Worm (Caenorhabditis elegans) whole organism, young adult: ENCODE data around the gene F16F9.1.

Experiments
- B0035.1 ChIP-seq: sonication (generic microtip); optimal IDR thresholded peaks from 2 replicates; lab custom pipeline; 2016; ENCODE audit warnings: missing genetic modification characterization, mild to moderate bottlenecking, missing compliant biosample characterization, missing genotype, missing genetic modification reagents
- B0261.1 ChIP-seq: sonication (generic microtip); optimal IDR thresholded peaks from 2 replicates; lab custom pipeline; 2016; ENCODE audit warnings: mild to moderate bottlenecking, missing genetic modification characterization, moderate library complexity, missing compliant biosample characterization
- C06A6.2 ChIP-seq: fragments of 200-800 bp; sonication (Bioruptor generic); conservative IDR thresholded peaks from 2 replicates; pipeline ENCODE4 v1.3.6; 2022; ENCODE audit warnings: missing genetic modification characterization, missing compliant biosample characterization
- F22D6.2 ChIP-seq: sonication (generic microtip); optimal IDR thresholded peaks from 2 replicates; lab custom pipeline; 2016; ENCODE audit warnings: mild to moderate bottlenecking, missing genetic modification characterization, missing compliant biosample characterization
- F23B12.7 ChIP-seq: sonication (generic microtip); optimal IDR thresholded peaks from 2 replicates; lab custom pipeline; 2017; ENCODE audit warnings: missing genetic modification characterization, mild to moderate bottlenecking, missing compliant biosample characterization, antibody characterized with exemption, moderate library complexity; ENCODE audit not compliant: insufficient read depth
- F33H1.4 ChIP-seq: fragments of 200-800 bp; sonication (Bioruptor generic); IDR thresholded peaks from 2 replicates; pipeline ENCODE4 v1.3.6; 2022; ENCODE audit warnings: missing genetic modification reagents, missing genetic modification characterization, missing compliant biosample characterization
- F37B4.10 ChIP-seq: fragments of 200-800 bp; sonication (Bioruptor generic); IDR thresholded peaks from 2 replicates; pipeline ENCODE4 v1.3.6; 2022; ENCODE audit warnings: missing genetic modification characterization, missing compliant biosample characterization
- F57C9.4 ChIP-seq: sonication (generic microtip); optimal IDR thresholded peaks from 2 replicates; lab custom pipeline; 2017; ENCODE audit warnings: mild to moderate bottlenecking, missing genetic modification characterization, missing compliant biosample characterization
- K12H6.12 ChIP-seq: fragments of 200-800 bp; sonication (Bioruptor generic); optimal IDR thresholded peaks from 2 replicates; lab custom pipeline; 2018; ENCODE audit warnings: mild to moderate bottlenecking, missing genetic modification characterization, missing compliant biosample characterization
- Y56A3A.18 ChIP-seq: fragments of 200-800 bp; sonication (Bioruptor generic); IDR thresholded peaks from 2 replicates; pipeline ENCODE4 v1.3.6; 2022; ENCODE audit warnings: missing genetic modification reagents, missing genetic modification characterization, missing compliant biosample characterization
- attf-5 ChIP-seq: fragments of 200-800 bp; sonication (Bioruptor generic); optimal IDR thresholded peaks from 2 replicates; lab custom pipeline; 2018; ENCODE audit warnings: mild to moderate bottlenecking, missing genetic modification characterization, missing compliant biosample characterization
- cebp-1 ChIP-seq, 2 experiments: fragments of 200-800 bp in 1 of 2; sonication (Bioruptor generic) in 1 of 2; sonication (generic microtip) in 1 of 2; IDR thresholded peaks in 1 of 2; optimal IDR thresholded peaks in 1 of 2; 2 replicates each; pipeline versions ENCODE4 v1.3.6 to Lab custom; 2017 to 2022; ENCODE audit warnings: missing compliant biosample characterization in 2 of 2, missing genetic modification characterization in 2 of 2, mild to moderate bottlenecking in 1 of 2, missing genetic modification reagents in 1 of 2, moderate library complexity in 1 of 2
- ceh-91 ChIP-seq: fragments of 200-800 bp; sonication (Bioruptor generic); IDR thresholded peaks from 2 replicates; pipeline ENCODE4 v1.3.6; 2022; ENCODE audit warnings: missing genetic modification reagents, missing genetic modification characterization, missing compliant biosample characterization
- egl-18 ChIP-seq: fragments of 200-800 bp; sonication (Bioruptor generic); IDR thresholded peaks from 2 replicates; pipeline ENCODE4 v1.3.6; 2022; ENCODE audit warnings: missing genetic modification reagents, missing genetic modification characterization, missing compliant biosample characterization
- hmg-1.2 ChIP-seq: fragments of 200-800 bp; sonication (Bioruptor generic); IDR thresholded peaks from 2 replicates; pipeline ENCODE4 v1.3.6; 2022; ENCODE audit warnings: missing genetic modification reagents, missing genetic modification characterization, missing compliant biosample characterization
- hsf-1 ChIP-seq: fragments of 200-800 bp; sonication (Bioruptor generic); IDR thresholded peaks from 2 replicates; pipeline ENCODE4 v1.3.6; 2022; ENCODE audit warnings: missing genetic modification reagents, missing genetic modification characterization, missing compliant biosample characterization
- let-526 ChIP-seq: fragments of 200-800 bp; sonication (Bioruptor generic); IDR thresholded peaks from 2 replicates; pipeline ENCODE4 v1.3.6; 2022; ENCODE audit warnings: missing genetic modification reagents, missing genetic modification characterization, missing compliant biosample characterization
- madf-3 ChIP-seq: fragments of 200-800 bp; sonication (Bioruptor generic); IDR thresholded peaks from 2 replicates; pipeline ENCODE4 v1.3.6; 2022; ENCODE audit warnings: missing genetic modification reagents, missing genetic modification characterization, missing compliant biosample characterization
- nfyb-1 ChIP-seq: fragments of 200-800 bp; sonication (Bioruptor generic); IDR thresholded peaks from 2 replicates; pipeline ENCODE4 v1.3.6; 2022; ENCODE audit warnings: missing genetic modification reagents, missing genetic modification characterization, missing compliant biosample characterization
- nhr-80 ChIP-seq: sonication (generic microtip); optimal IDR thresholded peaks from 2 replicates; lab custom pipeline; 2016; ENCODE audit warnings: missing genetic modification characterization, missing compliant biosample characterization
- nhr-90 ChIP-seq: sonication (generic microtip); optimal IDR thresholded peaks from 2 replicates; lab custom pipeline; 2016; ENCODE audit warnings: missing genotype, mild to moderate bottlenecking, missing genetic modification characterization, missing compliant biosample characterization
- pha-4 ChIP-seq: fragments of 150-350 bp; sonication (generic microtip); optimal IDR thresholded peaks from 2 replicates; lab custom pipeline; 2014; ENCODE audit warnings: missing biosample characterization, missing genetic modification reagents, missing genetic modification characterization
- rpc-1 ChIP-seq, 2 experiments: fragments of 150-350 bp in 1 of 2; sonication (generic microtip) in 1 of 2; optimal IDR thresholded peaks; 2 replicates each; lab custom pipeline; 2014 to 2018; ENCODE audit warnings: missing biosample characterization in 1 of 2, missing genetic modification characterization in 1 of 2, missing genetic modification reagents in 1 of 2, missing genotype in 1 of 2
- sea-2 ChIP-seq: fragments of 200-800 bp; sonication (Bioruptor generic); IDR thresholded peaks from 2 replicates; pipeline ENCODE4 v1.3.6; 2022; ENCODE audit warnings: missing genetic modification characterization, missing compliant biosample characterization
- snpc-1.3 ChIP-seq: sonication (generic microtip); optimal IDR thresholded peaks from 2 replicates; lab custom pipeline; 2017; ENCODE audit warnings: missing genetic modification characterization, mild to moderate bottlenecking, missing compliant biosample characterization, antibody characterized with exemption, moderate library complexity, missing genotype, missing genetic modification reagents; ENCODE audit not compliant: insufficient read depth
- snpc-4 ChIP-seq, 5 experiments: fragments of 150-350 bp in 1 of 5; sonication (generic microtip) in 4 of 5; optimal IDR thresholded peaks; 2 replicates each; lab custom pipeline; 2014 to 2018; ENCODE audit warnings: missing genetic modification characterization in 5 of 5, missing biosample characterization in 3 of 5, antibody characterized with exemption in 2 of 5, mild to moderate bottlenecking in 2 of 5, missing compliant biosample characterization in 2 of 5, missing genotype in 2 of 5, moderate library complexity in 2 of 5, missing genetic modification reagents in 1 of 5
- somi-1 ChIP-seq: fragments of 200-800 bp; sonication (Bioruptor generic); optimal IDR thresholded peaks from 2 replicates; lab custom pipeline; 2018; ENCODE audit warnings: mild to moderate bottlenecking, missing genetic modification characterization, missing compliant biosample characterization
- tbp1 ChIP-seq: fragments of 200-800 bp; sonication (Bioruptor generic); optimal IDR thresholded peaks from 2 replicates; lab custom pipeline; 2018; ENCODE audit warnings: mild to moderate bottlenecking, missing genetic modification characterization, missing compliant biosample characterization
- unc-130 ChIP-seq: sonication (generic microtip); optimal IDR thresholded peaks from 2 replicates; lab custom pipeline; 2016; ENCODE audit warnings: missing genetic modification reagents, missing genetic modification characterization, missing compliant biosample characterization
- ztf-26 ChIP-seq: sonication (generic microtip); optimal IDR thresholded peaks from 2 replicates; lab custom pipeline; 2017; ENCODE audit warnings: missing genetic modification characterization, missing compliant biosample characterization
- ztf-6 ChIP-seq: fragments of 200-800 bp; sonication (Bioruptor generic); IDR thresholded peaks from 2 replicates; pipeline ENCODE4 v1.3.6; 2022; ENCODE audit warnings: missing genetic modification reagents, missing genetic modification characterization, missing compliant biosample characterization

Gene F16F9.1

ce11 chrX:8477048-8477806 is 31.0 kb downstream of the F16F9.1 start (continued):
- TF ChIP-seq B0035.1 (tag; lab: Kevin White, UChicago) (no peak), nhr-80 (tag; lab: Kevin White, UChicago) (peak; percentile 27), ztf-26 (tag; lab: Kevin White, UChicago) (peak; percentile 90), hmg-1.2 (GFP tag; lab: Robert Waterston, UW) (peak; percentile 22; the same call in 1 of the 2 replicates), F37B4.10 (no peak), tbp1 (GFP tag; lab: Kevin White, UChicago) (no peak), C06A6.2 (GFP tag; lab: Robert Waterston, UW) (peak; percentile 79), somi-1 (GFP tag; lab: Kevin White, UChicago) (peak; percentile 81), madf-3 (GFP tag; lab: Robert Waterston, UW) (no peak), nfyb-1 (GFP tag; lab: Robert Waterston, UW) (0 out of 2 replicates have a peak, but pooled peaks have one; percentile 40), snpc-4 (GFP tag; optimal IDR thresholded peaks at IDR 0.05; lab: Kevin White, UChicago) (no peak), snpc-4 (tag; optimal IDR thresholded peaks at IDR 0.05; lab: Kevin White, UChicago) (peak in 1 of 4 experiments; percentile 3)

DNA sequence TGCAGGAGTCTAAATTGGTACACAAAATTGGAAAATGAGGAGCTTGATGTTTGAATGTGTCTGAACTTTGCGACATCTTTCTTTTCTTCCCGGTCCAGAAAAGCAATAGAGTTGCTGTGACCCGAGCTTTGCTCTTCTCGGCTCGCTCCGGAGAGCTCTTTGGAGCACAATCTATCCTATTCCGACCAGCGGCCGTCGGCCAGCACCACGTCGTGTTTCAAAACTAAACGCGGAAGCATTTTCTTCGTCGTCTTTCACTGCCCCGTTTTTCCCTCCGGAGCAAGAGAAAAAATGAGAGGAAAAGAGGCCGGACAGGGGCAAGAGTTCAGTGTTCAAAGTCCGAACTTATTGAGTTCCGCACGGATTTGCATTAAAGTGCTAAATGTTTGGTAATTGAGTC is 32.8 kb downstream of the F16F9.1 start:
- TF ChIP-seq K12H6.12 (tag; lab: Kevin White, UChicago): peak; percentile 2
- no peak for TF ChIP-seq let-526
- TF ChIP-seq hsf-1 (GFP tag; lab: Robert Waterston, UW): no peak
- TF ChIP-seq nhr-90 (tag; lab: Kevin White, UChicago): no peak
- TF ChIP-seq egl-18: no peak
- TF ChIP-seq B0261.1 (tag; lab: Kevin White, UChicago): no peak
- TF ChIP-seq ceh-91 (GFP tag; lab: Robert Waterston, UW): no peak
- TF ChIP-seq cebp-1 (GFP tag; IDR thresholded peaks at IDR 0.05; lab: Robert Waterston, UW): no peak
- no peak for TF ChIP-seq cebp-1 (tag; optimal IDR thresholded peaks at IDR 0.05; lab: Kevin White, UChicago)
- no peak for TF ChIP-seq ztf-6 (GFP tag; lab: Robert Waterston, UW)
- no peak for TF ChIP-seq F57C9.4 (tag; lab: Kevin White, UChicago)
- TF ChIP-seq sea-2 (GFP tag; lab: Robert Waterston, UW): no peak
- TF ChIP-seq F22D6.2 (tag; lab: Kevin White, UChicago): no peak
- TF ChIP-seq F37B4.10: no peak
- TF ChIP-seq madf-3 (GFP tag; lab: Robert Waterston, UW): peak; percentile 66; the same call in 1 of the 2 replicates
- TF ChIP-seq pha-4 (tag; lab: Kevin White, UChicago): no peak
- no peak for TF ChIP-seq unc-130 (GFP tag; lab: Kevin White, UChicago)
- no peak for TF ChIP-seq rpc-1 (optimal IDR thresholded peaks at IDR 0.05; lab: Kevin White, UChicago)
- no peak for TF ChIP-seq rpc-1 (tag; optimal IDR thresholded peaks at IDR 0.05; lab: Kevin White, UChicago)
- TF ChIP-seq attf-5 (GFP tag; lab: Kevin White, UChicago): no peak

DNA sequence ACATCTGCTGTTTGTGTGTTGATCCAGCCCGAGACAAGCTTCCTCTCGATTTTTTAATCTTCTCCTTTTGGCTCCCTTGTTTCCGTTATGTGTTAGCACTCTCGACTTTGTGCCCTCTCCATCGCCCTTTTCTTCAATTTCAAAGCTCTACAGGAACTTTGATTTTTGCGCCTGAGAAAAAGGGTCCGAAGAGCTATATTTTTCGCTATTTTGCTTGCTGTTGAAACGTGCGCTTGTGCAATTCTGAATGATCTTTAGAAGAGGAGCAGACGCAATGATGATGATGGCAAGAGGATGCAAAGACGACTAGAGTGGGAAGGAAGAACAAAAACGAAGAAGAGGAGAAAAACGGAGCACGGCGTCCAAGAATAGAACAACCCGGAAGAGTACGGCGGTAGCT is 35.5 kb downstream of the F16F9.1 start:
- TF ChIP-seq F23B12.7: no peak

DNA sequence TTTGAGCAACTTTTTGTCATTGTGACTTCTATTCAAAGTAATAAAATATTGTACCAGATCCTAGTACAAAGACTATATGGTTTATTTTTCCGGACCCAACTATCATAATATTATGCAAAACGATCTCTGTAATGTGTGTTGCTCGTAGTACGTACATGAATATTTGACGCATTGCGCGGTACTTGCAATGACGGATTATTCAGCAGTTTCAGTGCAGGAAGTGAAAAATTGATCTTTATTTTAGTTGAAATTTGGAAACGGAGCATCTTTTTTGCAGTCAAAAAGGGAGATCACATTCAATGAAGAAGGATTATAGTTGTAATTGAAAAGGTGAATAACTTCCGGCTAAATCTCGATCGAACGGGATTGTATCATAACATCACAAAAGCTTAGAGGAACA is 37.7 kb downstream of the F16F9.1 start:
- TF ChIP-seq snpc-1.3 (tag; lab: Kevin White, UChicago): no peak
- TF ChIP-seq unc-130 (GFP tag; lab: Kevin White, UChicago): no peak
- TF ChIP-seq sea-2 (GFP tag; lab: Robert Waterston, UW): no peak
- TF ChIP-seq F33H1.4: no peak
- no peak for TF ChIP-seq Y56A3A.18 (GFP tag; lab: Robert Waterston, UW)
